Worm (Caenorhabditis elegans) whole organism, L3 larva: ENCODE measurements around the gene dsl-3.
A peak's percentile ranks its signal among the peaks of the same experiment; 100 is the strongest.

Experiments used
- R02D3.7 ChIP-seq: fragments of 150-350 bp; optimal IDR thresholded peaks from 2 replicates; lab custom pipeline; 2014; ENCODE audit warnings: missing biosample characterization, missing genetic modification characterization
- ZK546.5 ChIP-seq: sonication (generic microtip); optimal IDR thresholded peaks from 2 replicates; lab custom pipeline; 2017; ENCODE audit warnings: missing biosample characterization, missing genetic modification characterization
- aly-2 ChIP-seq: fragments of 150-350 bp; optimal IDR thresholded peaks from 2 replicates; lab custom pipeline; 2014; ENCODE audit warnings: missing biosample characterization, missing genetic modification characterization
- ama-1 ChIP-seq: fragments of 150-350 bp; optimal IDR thresholded peaks from 2 replicates; lab custom pipeline; 2018
- ceh-16 ChIP-seq: sonication (generic microtip); optimal IDR thresholded peaks from 2 replicates; lab custom pipeline; 2017; ENCODE audit warnings: missing biosample characterization, missing genetic modification characterization
- ceh-28 ChIP-seq: fragments of 150-350 bp; optimal IDR thresholded peaks from 2 replicates; lab custom pipeline; 2014; ENCODE audit warnings: missing biosample characterization, missing genetic modification reagents, missing genetic modification characterization
- ceh-82 ChIP-seq: fragments of 150-350 bp; optimal IDR thresholded peaks from 2 replicates; lab custom pipeline; 2014; ENCODE audit warnings: missing biosample characterization, missing genetic modification characterization
- ceh-9 ChIP-seq: sonication (generic microtip); optimal IDR thresholded peaks from 2 replicates; lab custom pipeline; 2018; ENCODE audit warnings: missing biosample characterization, missing genetic modification characterization
- daf-12 ChIP-seq: fragments of 150-350 bp; optimal IDR thresholded peaks from 2 replicates; lab custom pipeline; 2014; ENCODE audit warnings: missing biosample characterization, missing genetic modification reagents, missing genetic modification characterization
- egl-27 ChIP-seq: sonication (generic microtip); optimal IDR thresholded peaks from 4 replicates; lab custom pipeline; 2017; ENCODE audit warnings: missing biosample characterization, missing genetic modification reagents, missing genetic modification characterization
- egl-5 ChIP-seq: fragments of 150-350 bp; optimal IDR thresholded peaks from 2 replicates; lab custom pipeline; 2017; ENCODE audit warnings: missing biosample characterization, missing genetic modification reagents, missing genetic modification characterization, inconsistent platforms
- elt-1 ChIP-seq: fragments of 150-350 bp; optimal IDR thresholded peaks from 2 replicates; lab custom pipeline; 2014; ENCODE audit warnings: missing biosample characterization, missing genetic modification characterization
- elt-2 ChIP-seq: sonication (generic microtip); optimal IDR thresholded peaks from 2 replicates; lab custom pipeline; 2016; ENCODE audit warnings: missing genetic modification reagents, mild to moderate bottlenecking, missing genetic modification characterization, missing compliant biosample characterization
- elt-3 ChIP-seq, 3 experiments: fragments of 150-350 bp in 1 of 3; sonication (generic microtip) in 2 of 3; optimal IDR thresholded peaks; 2 replicates in 2 of 3; 4 replicates in 1 of 3; lab custom pipeline; 2014 to 2017; ENCODE audit warnings: missing biosample characterization in 3 of 3, missing genetic modification characterization in 3 of 3
- eor-1 ChIP-seq, 2 experiments: fragments of 150-350 bp; optimal IDR thresholded peaks; 2 replicates each; lab custom pipeline; 2014 to 2018; ENCODE audit warnings: missing biosample characterization in 2 of 2, missing genetic modification characterization in 2 of 2
- fkh-10 ChIP-seq: sonication (generic microtip); optimal IDR thresholded peaks from 2 replicates; lab custom pipeline; 2017; ENCODE audit warnings: missing biosample characterization, missing genetic modification reagents, missing genetic modification characterization
- fkh-2 ChIP-seq: fragments of 150-350 bp; optimal IDR thresholded peaks from 2 replicates; lab custom pipeline; 2014; ENCODE audit warnings: missing biosample characterization, missing genetic modification reagents, missing genetic modification characterization
- fos-1 ChIP-seq: fragments of 150-350 bp; optimal IDR thresholded peaks from 2 replicates; lab custom pipeline; 2014; ENCODE audit warnings: missing biosample characterization, missing genetic modification characterization
- hmg-11 ChIP-seq: sonication (generic microtip); optimal IDR thresholded peaks from 2 replicates; lab custom pipeline; 2016; ENCODE audit warnings: missing genetic modification characterization, missing compliant biosample characterization
- jun-1 ChIP-seq: fragments of 150-350 bp; optimal IDR thresholded peaks from 2 replicates; lab custom pipeline; 2014; ENCODE audit warnings: missing biosample characterization, missing genetic modification reagents, missing genetic modification characterization
- lin-15B ChIP-seq: fragments of 150-350 bp; optimal IDR thresholded peaks from 2 replicates; lab custom pipeline; 2014; ENCODE audit warnings: missing biosample characterization, missing genetic modification characterization
- lin-39 ChIP-seq: fragments of 150-350 bp; optimal IDR thresholded peaks from 2 replicates; lab custom pipeline; 2018; ENCODE audit warnings: missing biosample characterization, missing genetic modification reagents, missing genetic modification characterization
- lsy-12 ChIP-seq: sonication (generic microtip); optimal IDR thresholded peaks from 2 replicates; lab custom pipeline; 2016; ENCODE audit warnings: mild to moderate bottlenecking, missing genetic modification characterization, missing compliant biosample characterization
- mdl-1 ChIP-seq: fragments of 150-350 bp; optimal IDR thresholded peaks from 2 replicates; lab custom pipeline; 2014; ENCODE audit warnings: missing biosample characterization, missing genetic modification characterization
- mml-1 ChIP-seq: fragments of 150-350 bp; sonication (generic microtip); optimal IDR thresholded peaks from 3 replicates; lab custom pipeline; 2014; ENCODE audit warnings: missing biosample characterization, missing genetic modification characterization
- nfya-1 ChIP-seq: sonication (generic microtip); optimal IDR thresholded peaks from 2 replicates; lab custom pipeline; 2017; ENCODE audit warnings: missing genetic modification characterization, mild to moderate bottlenecking, missing compliant biosample characterization, antibody characterized with exemption, moderate library complexity; ENCODE audit not compliant: insufficient read depth
- nhr-11 ChIP-seq: fragments of 150-350 bp; optimal IDR thresholded peaks from 2 replicates; lab custom pipeline; 2014; ENCODE audit warnings: missing biosample characterization, missing genetic modification characterization
- nhr-12 ChIP-seq: fragments of 150-350 bp; optimal IDR thresholded peaks from 2 replicates; lab custom pipeline; 2014; ENCODE audit warnings: missing biosample characterization, missing genetic modification characterization
- nhr-23 ChIP-seq: fragments of 150-350 bp; optimal IDR thresholded peaks from 2 replicates; lab custom pipeline; 2014; ENCODE audit warnings: missing biosample characterization, missing genetic modification reagents, missing genetic modification characterization
- nhr-237 ChIP-seq: fragments of 150-350 bp; optimal IDR thresholded peaks from 2 replicates; lab custom pipeline; 2014; ENCODE audit warnings: missing biosample characterization, missing genetic modification characterization
- nhr-25 ChIP-seq: sonication (generic microtip); optimal IDR thresholded peaks from 2 replicates; lab custom pipeline; 2017; ENCODE audit warnings: missing biosample characterization, missing genetic modification characterization
- nhr-28 ChIP-seq: fragments of 150-350 bp; optimal IDR thresholded peaks from 2 replicates; lab custom pipeline; 2014; ENCODE audit warnings: missing biosample characterization, missing genetic modification characterization
- nhr-43 ChIP-seq: sonication (generic microtip); optimal IDR thresholded peaks from 2 replicates; lab custom pipeline; 2016; ENCODE audit warnings: mild to moderate bottlenecking, missing genetic modification characterization, missing compliant biosample characterization; ENCODE audit not compliant: poor library complexity, severe bottlenecking
- nhr-67 ChIP-seq: fragments of 150-350 bp; optimal IDR thresholded peaks from 2 replicates; lab custom pipeline; 2014; ENCODE audit warnings: missing biosample characterization, missing genetic modification characterization
- nhr-76 ChIP-seq: fragments of 150-350 bp; sonication (generic microtip); optimal IDR thresholded peaks from 5 replicates; lab custom pipeline; 2014; ENCODE audit warnings: missing biosample characterization, missing genetic modification characterization
- nhr-77 ChIP-seq: fragments of 150-350 bp; optimal IDR thresholded peaks from 2 replicates; lab custom pipeline; 2014; ENCODE audit warnings: missing biosample characterization, missing genetic modification characterization
- pha-4 ChIP-seq: fragments of 150-350 bp; optimal IDR thresholded peaks from 2 replicates; lab custom pipeline; 2014; ENCODE audit warnings: missing biosample characterization, missing genetic modification reagents, missing genetic modification characterization
- pqm-1 ChIP-seq: fragments of 150-350 bp; optimal IDR thresholded peaks from 2 replicates; lab custom pipeline; 2017; ENCODE audit warnings: missing biosample characterization, missing genetic modification characterization, inconsistent platforms
- sea-2 ChIP-seq: fragments of 150-350 bp; sonication (generic microtip); optimal IDR thresholded peaks from 4 replicates; lab custom pipeline; 2014; ENCODE audit warnings: missing biosample characterization, missing genetic modification reagents, missing genetic modification characterization
- skn-1 ChIP-seq: fragments of 150-350 bp; optimal IDR thresholded peaks from 2 replicates; lab custom pipeline; 2014; ENCODE audit warnings: missing biosample characterization, missing genetic modification characterization
- snpc-4 ChIP-seq: fragments of 150-350 bp; optimal IDR thresholded peaks from 2 replicates; lab custom pipeline; 2014; ENCODE audit warnings: missing biosample characterization, missing genetic modification characterization
- tbx-2 ChIP-seq: sonication (generic microtip); optimal IDR thresholded peaks from 2 replicates; lab custom pipeline; 2016; ENCODE audit warnings: mild to moderate bottlenecking, missing genetic modification characterization, missing compliant biosample characterization
- unc-39 ChIP-seq: sonication (generic microtip); optimal IDR thresholded peaks from 4 replicates; lab custom pipeline; 2017; ENCODE audit warnings: missing biosample characterization, missing genetic modification characterization
- unc-62 ChIP-seq: fragments of 150-350 bp; sonication (generic microtip); optimal IDR thresholded peaks from 4 replicates; lab custom pipeline; 2014; ENCODE audit warnings: missing biosample characterization, missing genetic modification reagents, missing genetic modification characterization
- zag-1 ChIP-seq: fragments of 150-350 bp; optimal IDR thresholded peaks from 2 replicates; lab custom pipeline; 2014; ENCODE audit warnings: missing biosample characterization, missing genetic modification characterization
- ztf-11 ChIP-seq: fragments of 150-350 bp; optimal IDR thresholded peaks from 2 replicates; lab custom pipeline; 2014; ENCODE audit warnings: missing biosample characterization, missing genetic modification characterization
- ztf-4 ChIP-seq: fragments of 150-350 bp; optimal IDR thresholded peaks from 2 replicates; lab custom pipeline; 2014; ENCODE audit warnings: missing biosample characterization, missing genetic modification characterization

The dsl-3 gene

DNA sequence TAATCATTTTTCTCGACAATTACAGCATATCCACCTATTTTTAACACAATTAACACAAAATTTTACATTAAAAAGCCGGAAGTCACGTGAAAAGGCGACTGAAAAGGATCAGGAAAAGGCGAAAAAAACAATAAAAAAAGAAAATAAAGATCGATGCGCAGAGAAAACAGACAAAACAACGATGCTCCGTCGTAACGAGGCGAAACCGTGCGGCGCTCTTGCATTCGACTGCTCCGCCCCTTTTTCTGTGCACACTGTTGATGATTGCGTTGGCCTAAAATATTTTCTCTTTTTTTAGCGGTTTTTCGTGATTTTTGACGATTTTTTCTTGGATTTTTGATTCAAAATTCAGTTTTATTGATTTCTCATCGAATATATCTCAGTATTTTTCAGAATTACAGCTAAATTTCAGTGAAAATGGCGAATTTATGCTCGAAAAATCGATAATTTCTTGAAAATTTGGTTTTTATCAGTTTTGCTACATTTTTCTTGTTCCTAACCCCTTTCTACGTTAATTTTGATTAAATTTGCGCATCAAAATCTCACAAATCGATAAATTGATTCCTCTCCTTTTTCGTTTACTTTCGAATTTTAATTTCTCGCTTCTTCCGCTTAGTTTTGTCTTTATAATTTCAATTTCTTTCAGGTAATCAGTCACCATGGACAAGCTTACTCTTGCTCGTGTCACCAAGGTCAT is 49.1 kb downstream of the dsl-3 start, which contains the start of gene rps-28:
Gene rps-28 (plus strand): TSS at position 647 of the 697 bp plus-strand sequence.
- TF ChIP-seq ceh-82 (peak; percentile 90), pha-4 (tag; lab: Kevin White, UChicago) (peak; percentile 99), unc-39 (no peak), lsy-12 (tag; lab: Kevin White, UChicago) (peak; percentile 94), nhr-237 (tag; lab: Kevin White, UChicago) (no peak), zag-1 (peak; percentile 62), nhr-11 (peak; percentile 92), nhr-67 (tag; lab: Kevin White, UChicago) (peak; percentile 45), mdl-1 (tag; lab: Kevin White, UChicago) (no peak), egl-5 (tag; lab: Kevin White, UChicago) (peak; percentile 100), nhr-23 (tag; lab: Kevin White, UChicago) (peak; percentile 99), ztf-11 (tag; lab: Kevin White, UChicago) (peak; percentile 41), ceh-9 (tag; lab: Kevin White, UChicago) (no peak), sea-2 (GFP tag; lab: Kevin White, UChicago) (peak; percentile 29), fkh-2 (tag; lab: Kevin White, UChicago) (no peak), R02D3.7 (tag; lab: Kevin White, UChicago) (peak; percentile 89), tbx-2 (peak; percentile 80), egl-27 (tag; lab: Kevin White, UChicago) (peak; percentile 80), nhr-28 (tag; lab: Kevin White, UChicago) (no peak), ama-1 (peak; percentile 80), nfya-1 (tag; lab: Kevin White, UChicago) (peak; percentile 98), nhr-76 (tag; lab: Kevin White, UChicago) (peak; percentile 54), nhr-77 (tag; lab: Kevin White, UChicago) (peak; percentile 79), lin-15B (tag; lab: Kevin White, UChicago) (peak; percentile 96), fkh-10 (peak; percentile 95), elt-1 (tag; lab: Kevin White, UChicago) (peak; percentile 78), fos-1 (tag; lab: Kevin White, UChicago) (peak; percentile 62), ceh-28 (tag; lab: Kevin White, UChicago) (peak; percentile 91), ztf-4 (tag; lab: Kevin White, UChicago) (peak; percentile 89), unc-62 (peak; percentile 65), eor-1 (tag; optimal IDR thresholded peaks at IDR 0.05; lab: Kevin White, UChicago) (peak in 1 of 2 experiments; percentile 37), ceh-16 (tag; lab: Kevin White, UChicago) (no peak), aly-2 (tag; lab: Kevin White, UChicago) (no peak), ZK546.5 (tag; lab: Kevin White, UChicago) (peak; percentile 54), nhr-43 (peak; percentile 95), mml-1 (tag; lab: Kevin White, UChicago) (no peak), nhr-25 (tag; lab: Kevin White, UChicago) (peak; percentile 98), daf-12 (tag; lab: Kevin White, UChicago) (no peak), lin-39 (tag; lab: Kevin White, UChicago) (peak; percentile 100), pqm-1 (tag; lab: Kevin White, UChicago) (peak; percentile 85), jun-1 (peak; percentile 94), elt-3 (tag; optimal IDR thresholded peaks at IDR 0.05; lab: Kevin White, UChicago) (peak in 1 of 3 experiments; percentile 90), snpc-4 (tag; lab: Kevin White, UChicago) (peak; percentile 94), nhr-12 (tag; lab: Kevin White, UChicago) (no peak), elt-2 (tag; lab: Kevin White, UChicago) (peak; percentile 86), hmg-11 (tag; lab: Kevin White, UChicago) (peak; percentile 91), skn-1 (tag; lab: Kevin White, UChicago) (peak; percentile 91)
